Fruit fly (Drosophila melanogaster) whole organism, embryonic: ENCODE results near the gene CG9691.
A peak's percentile ranks its signal among the peaks of the same experiment; 100 is the strongest.

Source experiments
- bbx ChIP-seq: fragments of 200-800 bp; sonication (Bioruptor generic); IDR thresholded peaks from 2 replicates; pipeline ENCODE4 v1.3.6; 2022; ENCODE audit warnings: missing biosample characterization, missing genetic modification characterization; ENCODE audit not compliant: partially characterized antibody
- en ChIP-seq: fragments of 200-800 bp; sonication (Bioruptor generic); optimal IDR thresholded peaks from 2 replicates; lab custom pipeline; 2016; ENCODE audit warnings: missing biosample characterization, missing genetic modification characterization
- kni ChIP-seq: fragments of 200-800 bp; sonication (Bioruptor generic); optimal IDR thresholded peaks from 3 replicates; lab custom pipeline; 2017; ENCODE audit warnings: mild to moderate bottlenecking, missing biosample characterization, missing genetic modification reagents, missing genetic modification characterization

DNA sequence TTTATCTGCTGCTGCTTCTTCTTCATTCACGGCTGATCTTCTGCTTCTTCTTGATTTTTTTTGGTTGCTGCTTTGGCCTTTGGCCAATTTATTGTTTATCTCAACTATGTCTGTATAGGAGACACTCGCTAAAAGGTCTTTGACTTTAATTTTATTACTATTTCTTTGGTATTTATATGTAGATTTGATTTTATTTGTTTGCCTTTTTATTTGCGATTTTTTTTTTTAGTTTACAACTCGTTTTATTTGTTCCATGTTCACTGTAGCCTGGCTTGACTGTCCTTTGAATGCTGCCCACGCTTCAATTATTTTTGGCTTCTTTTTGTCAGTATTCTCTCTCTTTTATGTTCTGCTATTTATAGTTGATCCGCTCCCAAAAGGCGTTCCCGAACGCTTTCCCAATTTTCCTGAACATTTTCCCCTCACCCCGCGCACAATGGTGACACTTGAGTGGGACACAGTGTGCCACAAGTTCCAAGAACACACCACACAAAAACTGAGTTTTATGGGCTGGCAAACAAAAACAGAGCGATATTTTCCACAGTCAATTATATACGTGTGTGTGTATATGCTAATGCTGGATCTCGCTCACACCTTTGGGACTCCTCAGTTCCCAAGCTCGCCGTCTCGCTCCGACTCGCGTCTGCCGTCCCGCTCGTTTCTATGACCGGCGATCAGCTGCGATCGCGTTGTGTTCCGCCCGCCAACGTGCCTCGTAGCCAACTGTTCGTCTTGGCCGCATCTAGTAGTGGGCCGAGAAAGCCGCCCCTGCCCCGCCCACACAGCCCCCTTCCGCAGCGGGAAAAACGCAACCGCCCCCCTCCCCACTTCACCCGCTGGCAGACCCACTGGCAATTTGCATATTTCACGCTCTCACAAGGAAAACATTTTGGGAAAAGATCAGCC, 8.0 kb upstream of the CG9691 start, which contains the start of gene CG15247:
- TF ChIP-seq kni (GFP tag; lab: Kevin White, UChicago) (no peak), bbx (GFP tag; lab: Robert Waterston, UW) (no peak), en (peak; percentile 56)
